Fruit fly (Drosophila melanogaster) whole organism, pupa: ENCODE measurements around the gene mRpS31.

Experiments used
- CG10348 ChIP-seq: fragments of 200-800 bp; sonication (Bioruptor generic); IDR thresholded peaks from 2 replicates; pipeline ENCODE4 v1.3.6; 2022; ENCODE audit warnings: missing biosample characterization, missing genetic modification characterization
- CG12605 ChIP-seq: fragments of 200-800 bp; sonication (Bioruptor generic); IDR thresholded peaks from 2 replicates; pipeline ENCODE4 v1.3.6; 2022; ENCODE audit warnings: missing biosample characterization, missing genetic modification characterization
- CG13204 ChIP-seq: fragments of 200-800 bp; sonication (Bioruptor generic); optimal IDR thresholded peaks from 2 replicates; lab custom pipeline; 2018; ENCODE audit warnings: missing biosample characterization, mild to moderate bottlenecking, missing genetic modification characterization, moderate library complexity
- CG14655 ChIP-seq: fragments of 200-800 bp; sonication (Bioruptor generic); optimal IDR thresholded peaks from 3 replicates; lab custom pipeline; 2017; ENCODE audit warnings: mild to moderate bottlenecking, missing biosample characterization, missing genetic modification reagents, missing genetic modification characterization
- CG15710 ChIP-seq: fragments of 200-800 bp; sonication (Bioruptor generic); optimal IDR thresholded peaks from 2 replicates; lab custom pipeline; 2018; ENCODE audit warnings: missing biosample characterization, mild to moderate bottlenecking, missing genetic modification characterization, moderate library complexity
- CG17806 ChIP-seq: fragments of 200-800 bp; sonication (Bioruptor generic); optimal IDR thresholded peaks from 2 replicates; lab custom pipeline; 2018; ENCODE audit warnings: missing biosample characterization, mild to moderate bottlenecking, missing genetic modification characterization, moderate library complexity
- CG32121 ChIP-seq: fragments of 200-800 bp; sonication (Bioruptor generic); IDR thresholded peaks from 2 replicates; pipeline ENCODE4 v1.3.6; 2022; ENCODE audit warnings: missing biosample characterization, missing genetic modification characterization
- CG34367 ChIP-seq: fragments of 200-800 bp; sonication (Bioruptor generic); optimal IDR thresholded peaks from 2 replicates; lab custom pipeline; 2018; ENCODE audit warnings: missing biosample characterization, mild to moderate bottlenecking, missing genetic modification characterization
- CG4496 ChIP-seq: fragments of 200-800 bp; sonication (Bioruptor generic); IDR thresholded peaks from 3 replicates; pipeline ENCODE4 v1.3.6; 2022; ENCODE audit warnings: missing biosample characterization, missing genetic modification characterization
- CG8159 ChIP-seq: fragments of 200-800 bp; sonication (Bioruptor generic); optimal IDR thresholded peaks from 3 replicates; lab custom pipeline; 2018; ENCODE audit warnings: missing biosample characterization, mild to moderate bottlenecking, missing genetic modification characterization, moderate library complexity
- CG8301 ChIP-seq: fragments of 200-800 bp; sonication (Bioruptor generic); optimal IDR thresholded peaks from 2 replicates; lab custom pipeline; 2018; ENCODE audit warnings: missing biosample characterization, mild to moderate bottlenecking, missing genetic modification characterization
- CG9948 ChIP-seq: fragments of 200-800 bp; sonication (Bioruptor generic); optimal IDR thresholded peaks from 2 replicates; lab custom pipeline; 2018; ENCODE audit warnings: missing biosample characterization, mild to moderate bottlenecking, missing genetic modification characterization, moderate library complexity
- D1 ChIP-seq: fragments of 200-800 bp; sonication (Bioruptor generic); optimal IDR thresholded peaks from 2 replicates; lab custom pipeline; 2018; ENCODE audit warnings: missing biosample characterization, mild to moderate bottlenecking, missing genetic modification characterization, moderate library complexity
- EcR ChIP-seq: fragments of 200-800 bp; sonication (Bioruptor generic); optimal IDR thresholded peaks from 3 replicates; lab custom pipeline; 2019; ENCODE audit warnings: missing biosample characterization, missing genetic modification characterization, mild to moderate bottlenecking, moderate library complexity, missing genetic modification reagents
- Ets98B ChIP-seq: fragments of 200-800 bp; sonication (Bioruptor generic); IDR thresholded peaks from 2 replicates; pipeline ENCODE4 v1.3.6; 2022; ENCODE audit warnings: missing biosample characterization, missing genetic modification characterization
- Pif1A ChIP-seq: fragments of 200-800 bp; sonication (Bioruptor generic); optimal IDR thresholded peaks from 3 replicates; lab custom pipeline; 2016; ENCODE audit warnings: missing biosample characterization, missing genetic modification characterization
- Pif1B ChIP-seq: fragments of 200-800 bp; sonication (Bioruptor generic); optimal IDR thresholded peaks from 3 replicates; lab custom pipeline; 2016; ENCODE audit warnings: missing biosample characterization, missing genetic modification characterization
- Snoo ChIP-seq: fragments of 200-800 bp; sonication (Bioruptor generic); optimal IDR thresholded peaks from 3 replicates; lab custom pipeline; 2017; ENCODE audit warnings: missing biosample characterization, mild to moderate bottlenecking, missing genetic modification characterization, inconsistent platforms
- fd96Ca ChIP-seq: fragments of 200-800 bp; sonication (Bioruptor generic); IDR thresholded peaks from 3 replicates; pipeline ENCODE4 v1.3.6; 2022; ENCODE audit warnings: missing biosample characterization, missing genetic modification characterization
- gl ChIP-seq: fragments of 200-800 bp; sonication (Bioruptor generic); optimal IDR thresholded peaks from 2 replicates; lab custom pipeline; 2018; ENCODE audit warnings: missing biosample characterization, mild to moderate bottlenecking, missing genetic modification characterization
- rn ChIP-seq: fragments of 200-800 bp; sonication (Bioruptor generic); IDR thresholded peaks from 2 replicates; pipeline ENCODE4 v1.3.6; 2022; ENCODE audit warnings: missing biosample characterization, missing genetic modification characterization

mRpS31 gene

DNA sequence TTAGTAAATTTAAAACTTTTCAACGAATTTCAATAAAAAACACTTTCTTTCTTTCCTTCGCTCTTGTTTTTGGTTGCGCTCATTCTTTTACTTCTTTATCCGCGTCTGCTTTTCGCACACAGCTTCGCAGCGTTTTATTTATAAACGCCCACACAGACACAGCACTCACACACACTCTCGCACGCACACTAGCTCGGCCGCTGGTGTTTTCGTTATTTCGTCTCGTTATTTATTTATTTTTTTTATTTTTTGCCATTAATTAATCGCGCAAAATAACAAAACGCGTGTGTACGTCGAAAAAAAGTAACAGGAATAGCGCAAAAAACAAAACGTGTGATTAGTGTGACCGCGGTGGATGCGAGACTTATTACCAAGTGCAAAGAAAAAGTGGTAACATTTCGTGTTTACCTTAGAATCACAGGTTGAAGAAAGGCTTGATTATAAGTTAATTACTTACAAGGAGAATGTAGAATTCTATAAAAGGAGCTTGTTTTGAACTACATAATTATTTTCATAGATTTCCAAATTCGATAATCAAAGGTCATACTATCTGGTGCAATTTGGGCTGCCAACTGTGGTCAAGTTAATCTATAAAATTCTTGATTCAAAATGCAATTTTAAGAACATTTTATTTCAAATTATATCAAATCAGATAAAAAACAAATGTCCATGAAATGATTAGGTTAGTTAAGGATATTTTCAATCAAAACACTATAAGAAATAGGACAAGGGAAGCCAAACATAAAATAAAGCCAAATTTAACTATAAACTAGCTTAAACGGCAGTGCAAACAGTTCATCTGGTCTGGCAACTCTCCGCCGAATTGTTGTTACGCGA, at the start of gene mRpS31, which contains the start of gene hzg:
Gene mRpS31, plus strand, starts transcription at position 793 of the 837 bp plus-strand sequence.
Gene hzg, minus strand, starts transcription at position 336 of the 837 bp plus-strand sequence.
- TF ChIP-seq Pif1A, result peak; percentile 69
- peak; percentile 84 for TF ChIP-seq CG13204 (GFP tag; lab: Kevin White, UChicago)
- peak; percentile 76 for TF ChIP-seq Ets98B
- TF ChIP-seq CG17806 (tag; lab: Kevin White, UChicago), result peak; percentile 42
- TF ChIP-seq fd96Ca, result peak; percentile 80; the same call in 2 of the 3 replicates
- TF ChIP-seq Pif1B, result peak; percentile 65
- peak; percentile 57; the same call in 1 of the 3 replicates for TF ChIP-seq CG4496 (GFP tag; lab: Robert Waterston, UW)
- peak; percentile 34 for TF ChIP-seq CG8301 (tag; lab: Kevin White, UChicago)
- peak; percentile 28 for TF ChIP-seq EcR (GFP tag; lab: Kevin White, UChicago)
- TF ChIP-seq CG15710, result peak; percentile 70
- peak; percentile 91 for TF ChIP-seq CG12605 (GFP tag; lab: Robert Waterston, UW)
- TF ChIP-seq CG14655, result peak; percentile 72
- no peak for TF ChIP-seq CG10348 (GFP tag; lab: Robert Waterston, UW)
- peak; percentile 75 for TF ChIP-seq CG34367 (tag; lab: Kevin White, UChicago)
- peak; percentile 44 for TF ChIP-seq CG9948
- TF ChIP-seq D1 (tag; lab: Kevin White, UChicago), result peak; percentile 11
- TF ChIP-seq rn (GFP tag; lab: Robert Waterston, UW), result no peak
- peak; percentile 87 for TF ChIP-seq gl
- peak; percentile 47 for TF ChIP-seq CG32121 (GFP tag; lab: Robert Waterston, UW)
- TF ChIP-seq CG8159 (tag; lab: Kevin White, UChicago), result peak; percentile 56
- TF ChIP-seq Snoo (tag; lab: Kevin White, UChicago), result peak; percentile 8

DNA sequence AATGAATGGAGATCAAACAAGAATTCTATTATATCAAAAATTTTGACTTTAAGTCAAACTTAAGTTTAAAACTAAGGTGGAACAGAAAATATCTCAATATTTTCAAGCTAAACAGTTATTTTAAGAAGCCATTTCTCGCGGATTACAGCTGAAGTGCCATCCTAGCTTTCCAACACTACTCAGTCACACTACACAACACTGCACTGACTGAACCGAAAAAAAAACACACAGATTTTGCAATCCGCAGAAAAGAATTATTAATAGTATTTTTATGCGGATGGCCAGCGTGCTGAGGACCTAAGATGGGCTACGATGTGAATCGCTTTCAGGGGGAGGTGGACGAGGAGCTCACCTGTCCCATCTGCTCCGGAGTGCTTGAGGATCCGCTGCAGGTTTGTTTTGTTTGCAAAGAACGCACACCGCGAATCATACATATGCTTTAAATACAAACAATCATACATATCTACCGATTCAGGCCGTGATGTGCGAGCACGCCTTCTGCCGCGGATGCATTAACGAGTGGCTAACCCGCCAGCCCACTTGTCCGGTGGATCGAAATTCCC, 48.5 kb upstream of the mRpS31 start, which contains the start of gene elgi:
Gene elgi, plus strand, starts transcription at position 103 of the 563 bp plus-strand sequence.
- no peak for TF ChIP-seq CG13204 (GFP tag; lab: Kevin White, UChicago)
- peak; percentile 13; the same call in 1 of the 2 replicates for TF ChIP-seq Ets98B
- TF ChIP-seq gl, result peak; percentile 29
- peak; percentile 14 for TF ChIP-seq EcR (GFP tag; lab: Kevin White, UChicago)
- no peak for TF ChIP-seq CG9948
- TF ChIP-seq CG8159 (tag; lab: Kevin White, UChicago), result no peak
- no peak for TF ChIP-seq fd96Ca
- no peak for TF ChIP-seq rn (GFP tag; lab: Robert Waterston, UW)
- no peak for TF ChIP-seq CG14655
- no peak for TF ChIP-seq CG10348 (GFP tag; lab: Robert Waterston, UW)
- peak; percentile 35 for TF ChIP-seq CG34367 (tag; lab: Kevin White, UChicago)
- peak; percentile 45 for TF ChIP-seq CG15710
- no peak for TF ChIP-seq D1 (tag; lab: Kevin White, UChicago)
- peak; percentile 2 for TF ChIP-seq CG17806 (tag; lab: Kevin White, UChicago)
- peak; percentile 22 for TF ChIP-seq CG8301 (tag; lab: Kevin White, UChicago)
- TF ChIP-seq Snoo (tag; lab: Kevin White, UChicago), result peak; percentile 52
- no peak for TF ChIP-seq CG12605 (GFP tag; lab: Robert Waterston, UW)
- peak; percentile 64 for TF ChIP-seq Pif1B
- no peak for TF ChIP-seq CG4496 (GFP tag; lab: Robert Waterston, UW)
- TF ChIP-seq Pif1A, result no peak
- TF ChIP-seq CG32121 (GFP tag; lab: Robert Waterston, UW), result no peak

DNA sequence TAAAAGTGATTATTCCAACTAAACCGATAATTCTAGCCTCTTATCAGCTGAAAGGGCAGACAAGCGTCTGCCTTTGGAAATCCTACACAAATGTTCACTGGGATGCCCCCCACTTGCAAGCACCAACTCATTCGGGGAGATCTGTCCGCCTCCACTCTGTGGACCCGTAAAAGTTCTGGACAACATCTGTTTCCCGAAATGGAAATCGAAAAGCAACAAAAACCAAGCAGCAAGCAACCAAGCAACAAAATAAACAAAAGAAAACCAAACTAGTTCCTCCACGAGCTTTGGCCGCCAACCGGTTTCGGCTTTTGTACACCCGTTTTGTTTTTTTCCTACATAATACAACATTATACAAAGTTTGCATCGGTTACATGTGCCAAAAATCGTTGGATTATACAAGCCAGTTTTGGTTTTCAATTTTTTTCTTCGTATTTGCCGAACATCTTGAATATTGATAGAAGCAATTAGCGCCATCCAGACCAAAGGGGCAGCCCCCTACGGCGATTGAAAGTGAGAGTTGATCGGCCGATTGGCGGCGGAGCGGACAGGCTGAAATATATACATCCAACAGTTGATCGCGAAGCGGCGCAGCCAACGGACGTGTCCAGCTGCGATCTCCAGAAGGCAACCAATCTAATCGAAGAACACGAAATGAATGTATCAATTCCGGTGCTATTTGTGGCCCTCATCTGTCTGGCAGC, 46.2 kb upstream of the mRpS31 start, which contains the start of gene CG17032:
Gene CG17032, plus strand, starts transcription at position 232 of the 704 bp plus-strand sequence.
- TF ChIP-seq CG10348 (GFP tag; lab: Robert Waterston, UW), result no peak
- TF ChIP-seq CG13204 (GFP tag; lab: Kevin White, UChicago), result no peak
- no peak for TF ChIP-seq CG17806 (tag; lab: Kevin White, UChicago)
- no peak for TF ChIP-seq D1 (tag; lab: Kevin White, UChicago)
- TF ChIP-seq CG34367 (tag; lab: Kevin White, UChicago), result peak; percentile 37
- TF ChIP-seq Pif1A, result no peak
- no peak for TF ChIP-seq CG8159 (tag; lab: Kevin White, UChicago)
- TF ChIP-seq CG14655, result no peak
- no peak for TF ChIP-seq CG32121 (GFP tag; lab: Robert Waterston, UW)
- TF ChIP-seq rn (GFP tag; lab: Robert Waterston, UW), result no peak
- TF ChIP-seq CG9948, result no peak
- TF ChIP-seq Pif1B, result no peak
- no peak for TF ChIP-seq CG15710
- TF ChIP-seq gl, result peak; percentile 24
- TF ChIP-seq Ets98B, result peak; percentile 40; the same call in 1 of the 2 replicates
- TF ChIP-seq CG4496 (GFP tag; lab: Robert Waterston, UW), result no peak
- peak; percentile 64 for TF ChIP-seq CG12605 (GFP tag; lab: Robert Waterston, UW)
- TF ChIP-seq Snoo (tag; lab: Kevin White, UChicago), result no peak
- TF ChIP-seq EcR (GFP tag; lab: Kevin White, UChicago), result peak; percentile 83
- TF ChIP-seq fd96Ca, result peak; percentile 22; the same call in 1 of the 3 replicates
- TF ChIP-seq CG8301 (tag; lab: Kevin White, UChicago), result no peak
- TF ChIP-seq, all 21 proteins: peak for 6
